Fruit fly (Drosophila melanogaster): ENCODE results near the gene CG15756.

- TF ChIP-seq pan (optimal IDR thresholded peaks at IDR 0.05) = no peak
- TF ChIP-seq psq (GFP tag; optimal IDR thresholded peaks at IDR 0.05) = no peak
- TF ChIP-seq dmrt93B (GFP tag; optimal IDR thresholded peaks at IDR 0.05) = no peak
- no peak for TF ChIP-seq ey (GFP tag; optimal IDR thresholded peaks at IDR 0.05)
- TF ChIP-seq usp (GFP tag; optimal IDR thresholded peaks at IDR 0.05) = no peak
- no peak for TF ChIP-seq GATAd (GFP tag; optimal IDR thresholded peaks at IDR 0.05)
- TF ChIP-seq N (GFP tag; optimal IDR thresholded peaks at IDR 0.05) = no peak
- no peak for TF ChIP-seq Hr83 (GFP tag; optimal IDR thresholded peaks at IDR 0.05; ENCODE audit: poor library complexity, severe bottlenecking)
- no peak for TF ChIP-seq fru (GFP tag; optimal IDR thresholded peaks at IDR 0.05)
- TF ChIP-seq lola (GFP tag; optimal IDR thresholded peaks at IDR 0.05) = no peak
- TF ChIP-seq Dfd (GFP tag; optimal IDR thresholded peaks at IDR 0.05) = no peak
- no peak for TF ChIP-seq h (GFP tag; optimal IDR thresholded peaks at IDR 0.05)
Observed at dm6 chrX:13556172-13556571, 22.0 kb downstream of the CG15756 start, which contains the start of gene CG32631.

All from whole organism, wandering third instar larva.